3 fruit fly cellular contexts compared by ENCODE assay signal in the genomic region with DNA sequence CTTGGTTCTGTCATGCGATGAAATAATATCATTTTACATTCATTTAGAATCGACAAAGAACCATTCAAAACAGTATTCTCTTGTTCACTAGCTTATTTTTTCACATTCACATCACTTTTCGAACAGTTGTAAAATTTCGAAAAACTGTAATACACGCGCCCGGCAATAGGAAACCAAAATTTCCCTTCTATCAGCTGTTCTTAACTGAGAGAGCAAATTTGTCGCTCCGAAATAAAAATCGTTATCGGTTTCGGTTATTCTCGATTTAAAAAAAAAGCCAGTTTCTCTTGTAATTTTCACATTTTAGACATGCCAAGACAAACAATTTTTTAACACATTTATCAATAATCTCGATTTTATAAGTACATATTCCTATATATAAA.
TF ChIP-seq lines count a peak whose summit lies in the region.

No protein-coding gene starts in this region.

- peak; percentile 3 for TF ChIP-seq CTCF in whole organism, embryonic (GFP tag; optimal IDR thresholded peaks at IDR 0.05; lab: Kevin White, UChicago)

TF ChIP-seq in whole organism, embryonic, 481 proteins besides CTCF, POLR2A, EP300 and RAD21 (continues in another document):
- TF ChIP-seq Trl (optimal IDR thresholded peaks at IDR 0.05; lab: Kevin White, UChicago) (peak in 1 of 2 experiments; percentile 6), Trl (GFP tag; optimal IDR thresholded peaks at IDR 0.05; lab: Kevin White, UChicago) (no peak), CG10366 (GFP tag; IDR thresholded peaks at IDR 0.05; lab: Robert Waterston, UW) (no peak), CG17802 (tag; optimal IDR thresholded peaks at IDR 0.05; lab: Kevin White, UChicago) (no peak), CG6765 (GFP tag; optimal IDR thresholded peaks at IDR 0.05; lab: Kevin White, UChicago) (peak; percentile 20), crp (GFP tag; optimal IDR thresholded peaks at IDR 0.05; lab: Kevin White, UChicago) (peak in 1 of 2 experiments; percentile 82), Fer3 (tag; optimal IDR thresholded peaks at IDR 0.05; lab: Kevin White, UChicago) (no peak), E2f2 (GFP tag; IDR thresholded peaks at IDR 0.05; lab: Robert Waterston, UW) (peak; percentile 73), otp (GFP tag; IDR thresholded peaks at IDR 0.05; lab: Robert Waterston, UW) (no peak), CG34422 (GFP tag; IDR thresholded peaks at IDR 0.05; lab: Robert Waterston, UW) (no peak), CG6854 (GFP tag; optimal IDR thresholded peaks at IDR 0.05; lab: Kevin White, UChicago) (no peak), CG3281 (GFP tag; optimal IDR thresholded peaks at IDR 0.05; lab: Kevin White, UChicago) (no peak), exex (tag; optimal IDR thresholded peaks at IDR 0.05; lab: Kevin White, UChicago) (no peak), ato (GFP tag; IDR thresholded peaks at IDR 0.05; lab: Robert Waterston, UW; ENCODE audit: partially characterized antibody) (peak; percentile 7; the same call in 1 of the 2 replicates), CG1233 (GFP tag; optimal IDR thresholded peaks at IDR 0.05; lab: Kevin White, UChicago) (no peak), fu2 (GFP tag; optimal IDR thresholded peaks at IDR 0.05; lab: Kevin White, UChicago) (no peak), CG11093 (GFP tag; IDR thresholded peaks at IDR 0.05; lab: Robert Waterston, UW) (no peak), BtbVII (GFP tag; optimal IDR thresholded peaks at IDR 0.05; lab: Kevin White, UChicago) (peak; percentile 13), NC2α (GFP tag; optimal IDR thresholded peaks at IDR 0.05; lab: Kevin White, UChicago) (no peak), fd3F (GFP tag; optimal IDR thresholded peaks at IDR 0.05; lab: Kevin White, UChicago) (no peak), CG10979 (tag; optimal IDR thresholded peaks at IDR 0.05; lab: Kevin White, UChicago) (no peak), CG10959 (GFP tag; IDR thresholded peaks at IDR 0.05; lab: Robert Waterston, UW) (no peak), prd (optimal IDR thresholded peaks at IDR 0.05; lab: Kevin White, UChicago) (no peak), prd (GFP tag; IDR thresholded peaks at IDR 0.05; lab: Robert Waterston, UW) (no peak), CG2678 (tag; optimal IDR thresholded peaks at IDR 0.05; lab: Kevin White, UChicago) (no peak), Neu2 (GFP tag; optimal IDR thresholded peaks at IDR 0.05; lab: Kevin White, UChicago; ENCODE audit: borderline replicate concordance) (no peak), zf30C (GFP tag; optimal IDR thresholded peaks at IDR 0.05; lab: Kevin White, UChicago) (no peak), cg (GFP tag; optimal IDR thresholded peaks at IDR 0.05; lab: Kevin White, UChicago) (no peak), fru (optimal IDR thresholded peaks at IDR 0.05; lab: Kevin White, UChicago) (no peak)

TF ChIP-seq in whole organism, prepupa, 60 proteins besides CTCF, POLR2A, EP300 and RAD21:
- no peak for TF ChIP-seq Sox102F (GFP tag; optimal IDR thresholded peaks at IDR 0.05; lab: Kevin White, UChicago)
- TF ChIP-seq Eip78C (GFP tag; lab: Kevin White, UChicago): peak; percentile 36

TF ChIP-seq in whole organism, wandering third instar larva, 38 proteins besides CTCF, POLR2A, EP300 and RAD21:
- TF ChIP-seq Dif (GFP tag; optimal IDR thresholded peaks at IDR 0.05; lab: Kevin White, UChicago; ENCODE audit: partially characterized antibody): no peak
- TF ChIP-seq OdsH (GFP tag; optimal IDR thresholded peaks at IDR 0.05; lab: Kevin White, UChicago): no peak
- TF ChIP-seq Myc (optimal IDR thresholded peaks at IDR 0.05; lab: Kevin White, UChicago): peak; percentile 20
